Fruit fly (Drosophila melanogaster) whole organism, prepupa: ENCODE data around the gene CG46394.

Experiments used
- Blimp-1 ChIP-seq: fragments of 200-800 bp; sonication (Bioruptor generic); optimal IDR thresholded peaks from 3 replicates; lab custom pipeline; 2017; ENCODE audit warnings: missing biosample characterization, missing genetic modification characterization, mild to moderate bottlenecking, moderate library complexity, missing genetic modification reagents
- CG10631 ChIP-seq: fragments of 200-800 bp; sonication (Bioruptor generic); optimal IDR thresholded peaks from 2 replicates; lab custom pipeline; 2016; ENCODE audit warnings: missing biosample characterization, missing genetic modification characterization
- CG10669 ChIP-seq: fragments of 200-800 bp; sonication (Bioruptor generic); optimal IDR thresholded peaks from 3 replicates; lab custom pipeline; 2018; ENCODE audit warnings: missing biosample characterization, mild to moderate bottlenecking, missing genetic modification characterization, moderate library complexity
- CG11902 ChIP-seq: fragments of 200-800 bp; sonication (Bioruptor generic); optimal IDR thresholded peaks from 3 replicates; lab custom pipeline; 2016; ENCODE audit warnings: missing biosample characterization, missing genetic modification characterization
- CG15336 ChIP-seq: fragments of 200-800 bp; sonication (Bioruptor generic); IDR thresholded peaks from 2 replicates; pipeline ENCODE4 v1.3.6; 2022; ENCODE audit warnings: missing biosample characterization, missing genetic modification characterization
- CG16779 ChIP-seq: fragments of 200-800 bp; sonication (Bioruptor generic); optimal IDR thresholded peaks from 3 replicates; lab custom pipeline; 2017; ENCODE audit warnings: missing biosample characterization, mild to moderate bottlenecking, missing genetic modification characterization
- CG3032 ChIP-seq: fragments of 200-800 bp; optimal IDR thresholded peaks from 2 replicates; lab custom pipeline; 2019; ENCODE audit warnings: missing biosample characterization, mild to moderate bottlenecking, missing genetic modification characterization, moderate library complexity
- CG31627 ChIP-seq: fragments of 200-800 bp; sonication (Bioruptor generic); optimal IDR thresholded peaks from 3 replicates; lab custom pipeline; 2016; ENCODE audit warnings: missing biosample characterization, missing genetic modification characterization
- CG32006 ChIP-seq: fragments of 200-800 bp; sonication (Bioruptor generic); optimal IDR thresholded peaks from 3 replicates; lab custom pipeline; 2017; ENCODE audit warnings: missing biosample characterization, mild to moderate bottlenecking, missing genetic modification characterization
- CG34406 ChIP-seq: fragments of 200-800 bp; sonication (Bioruptor generic); optimal IDR thresholded peaks from 3 replicates; lab custom pipeline; 2016; ENCODE audit warnings: missing biosample characterization, missing genetic modification characterization
- CG3919 ChIP-seq: fragments of 200-800 bp; sonication (Bioruptor generic); optimal IDR thresholded peaks from 3 replicates; lab custom pipeline; 2016; ENCODE audit warnings: missing biosample characterization, missing genetic modification characterization
- CG4318 ChIP-seq: fragments of 200-800 bp; sonication (Bioruptor generic); optimal IDR thresholded peaks from 3 replicates; lab custom pipeline; 2017; ENCODE audit warnings: missing biosample characterization, mild to moderate bottlenecking, missing genetic modification characterization
- CG6163 ChIP-seq: fragments of 200-800 bp; sonication (Bioruptor generic); IDR thresholded peaks from 3 replicates; pipeline ENCODE4 v1.3.6; 2022; ENCODE audit warnings: missing biosample characterization, missing genetic modification characterization
- CG6276 ChIP-seq: fragments of 200-800 bp; sonication (Bioruptor generic); optimal IDR thresholded peaks from 2 replicates; lab custom pipeline; 2017; ENCODE audit warnings: missing biosample characterization, mild to moderate bottlenecking, missing genetic modification characterization
- CG6808 ChIP-seq: fragments of 200-800 bp; sonication (Bioruptor generic); optimal IDR thresholded peaks from 3 replicates; lab custom pipeline; 2017; ENCODE audit warnings: missing biosample characterization, missing genetic modification characterization, mild to moderate bottlenecking, moderate library complexity, missing genetic modification reagents
- CG6854 ChIP-seq: fragments of 200-800 bp; sonication (Bioruptor generic); optimal IDR thresholded peaks from 2 replicates; lab custom pipeline; 2017; ENCODE audit warnings: missing biosample characterization, mild to moderate bottlenecking, missing genetic modification characterization
- CG8119 ChIP-seq: fragments of 200-800 bp; sonication (Bioruptor generic); IDR thresholded peaks from 3 replicates; pipeline ENCODE4 v1.3.6; 2022; ENCODE audit warnings: missing biosample characterization, missing genetic modification characterization
- CG8319 ChIP-seq: fragments of 200-800 bp; sonication (Bioruptor generic); optimal IDR thresholded peaks from 3 replicates; lab custom pipeline; 2016; ENCODE audit warnings: missing biosample characterization, missing genetic modification characterization
- CG8632 ChIP-seq: fragments of 200-800 bp; sonication (Bioruptor generic); optimal IDR thresholded peaks from 3 replicates; lab custom pipeline; 2016; ENCODE audit warnings: missing biosample characterization, missing genetic modification characterization
- CG9139 ChIP-seq: fragments of 200-800 bp; sonication (Bioruptor generic); optimal IDR thresholded peaks from 3 replicates; lab custom pipeline; 2017; ENCODE audit warnings: missing biosample characterization, mild to moderate bottlenecking, missing genetic modification characterization
- Eip75B ChIP-seq: fragments of 200-800 bp; sonication (Bioruptor generic); optimal IDR thresholded peaks from 3 replicates; lab custom pipeline; 2016; ENCODE audit warnings: missing biosample characterization, missing genetic modification characterization
- Eip78C ChIP-seq: fragments of 200-800 bp; sonication (Bioruptor generic); peaks from one replicate; lab custom pipeline; 2016; ENCODE audit warnings: missing biosample characterization, missing genetic modification characterization
- Ets21C ChIP-seq: fragments of 200-800 bp; sonication (Bioruptor generic); optimal IDR thresholded peaks from 3 replicates; lab custom pipeline; 2016; ENCODE audit warnings: missing biosample characterization, missing genetic modification characterization
- Ets96B ChIP-seq: fragments of 200-800 bp; optimal IDR thresholded peaks from 2 replicates; lab custom pipeline; 2019; ENCODE audit warnings: missing biosample characterization, mild to moderate bottlenecking, missing genetic modification characterization, moderate library complexity
- Gug ChIP-seq: fragments of 200-800 bp; sonication (Bioruptor generic); IDR thresholded peaks from 2 replicates; pipeline ENCODE4 v1.3.6; 2022; ENCODE audit warnings: missing biosample characterization, missing genetic modification characterization
- Hr38 ChIP-seq: sonication (Bioruptor generic); optimal IDR thresholded peaks from 2 replicates; lab custom pipeline; 2016; ENCODE audit warnings: missing biosample characterization, missing genetic modification characterization
- Hr39 ChIP-seq: fragments of 200-800 bp; sonication (Bioruptor generic); optimal IDR thresholded peaks from 2 replicates; lab custom pipeline; 2016; ENCODE audit warnings: missing biosample characterization, missing genetic modification characterization
- Hr4 ChIP-seq: fragments of 200-800 bp; sonication (Bioruptor generic); optimal IDR thresholded peaks from 3 replicates; lab custom pipeline; 2016; ENCODE audit warnings: missing biosample characterization, missing genetic modification characterization
- Lpt ChIP-seq: fragments of 200-800 bp; sonication (Bioruptor generic); optimal IDR thresholded peaks from 3 replicates; lab custom pipeline; 2016; ENCODE audit warnings: missing biosample characterization, missing genetic modification characterization
- Met ChIP-seq: fragments of 200-800 bp; sonication (Bioruptor generic); optimal IDR thresholded peaks from 3 replicates; lab custom pipeline; 2016; ENCODE audit warnings: missing biosample characterization, missing genetic modification characterization
- OdsH ChIP-seq: fragments of 200-800 bp; sonication (Bioruptor generic); optimal IDR thresholded peaks from 3 replicates; lab custom pipeline; 2016; ENCODE audit warnings: missing biosample characterization, missing genetic modification characterization
- Sox102F ChIP-seq: fragments of 200-800 bp; sonication (Bioruptor generic); optimal IDR thresholded peaks from 2 replicates; lab custom pipeline; 2016; ENCODE audit warnings: missing biosample characterization, mild to moderate bottlenecking, missing genetic modification characterization
- Sox14 ChIP-seq: fragments of 200-800 bp; sonication (Bioruptor generic); optimal IDR thresholded peaks from 3 replicates; lab custom pipeline; 2016; ENCODE audit warnings: missing biosample characterization, missing genetic modification characterization
- Sox15 ChIP-seq: fragments of 200-800 bp; sonication (Bioruptor generic); optimal IDR thresholded peaks from 3 replicates; lab custom pipeline; 2016; ENCODE audit warnings: missing biosample characterization, missing genetic modification characterization
- acj6 ChIP-seq: fragments of 200-800 bp; sonication (Bioruptor generic); optimal IDR thresholded peaks from 3 replicates; lab custom pipeline; 2016; ENCODE audit warnings: missing biosample characterization, missing genetic modification characterization
- dac ChIP-seq: fragments of 200-800 bp; sonication (Bioruptor generic); optimal IDR thresholded peaks from 2 replicates; lab custom pipeline; 2017; ENCODE audit warnings: missing biosample characterization, mild to moderate bottlenecking, missing genetic modification characterization
- eg ChIP-seq: fragments of 200-800 bp; sonication (Bioruptor generic); IDR thresholded peaks from 3 replicates; pipeline ENCODE4 v1.3.6; 2022; ENCODE audit warnings: missing biosample characterization, missing genetic modification characterization
- esn ChIP-seq: fragments of 200-800 bp; sonication (Bioruptor generic); optimal IDR thresholded peaks from 2 replicates; lab custom pipeline; 2016; ENCODE audit warnings: missing biosample characterization, mild to moderate bottlenecking, missing genetic modification characterization, moderate library complexity
- fd59A ChIP-seq: fragments of 200-800 bp; sonication (Bioruptor generic); optimal IDR thresholded peaks from 2 replicates; lab custom pipeline; 2017; ENCODE audit warnings: missing biosample characterization, mild to moderate bottlenecking, missing genetic modification characterization, missing genetic modification reagents
- fd85E ChIP-seq: fragments of 200-800 bp; sonication (Bioruptor generic); optimal IDR thresholded peaks from 3 replicates; lab custom pipeline; 2016; ENCODE audit warnings: missing biosample characterization, missing genetic modification characterization
- fkh ChIP-seq: fragments of 200-800 bp; sonication (Bioruptor generic); optimal IDR thresholded peaks from 3 replicates; lab custom pipeline; 2017; ENCODE audit warnings: missing biosample characterization, mild to moderate bottlenecking, missing genetic modification characterization, moderate library complexity
- net ChIP-seq: fragments of 200-800 bp; sonication (Bioruptor generic); optimal IDR thresholded peaks from 3 replicates; lab custom pipeline; 2016; ENCODE audit warnings: missing biosample characterization, missing genetic modification characterization
- salr ChIP-seq, 2 experiments: fragments of 200-800 bp; sonication (Bioruptor generic); optimal IDR thresholded peaks; 3 replicates each; lab custom pipeline; 2016 to 2018; ENCODE audit warnings: missing biosample characterization in 2 of 2, missing genetic modification characterization in 2 of 2, mild to moderate bottlenecking in 1 of 2
- spab ChIP-seq: fragments of 200-800 bp; sonication (Bioruptor generic); optimal IDR thresholded peaks from 2 replicates; lab custom pipeline; 2017; ENCODE audit warnings: missing biosample characterization, mild to moderate bottlenecking, missing genetic modification characterization, missing genetic modification reagents
- ss ChIP-seq, 2 experiments: fragments of 200-800 bp; sonication (Bioruptor generic); optimal IDR thresholded peaks; 2 replicates in 1 of 2; 3 replicates in 1 of 2; lab custom pipeline; 2017 to 2018; ENCODE audit warnings: mild to moderate bottlenecking in 2 of 2, missing biosample characterization in 2 of 2, missing genetic modification characterization in 2 of 2, moderate library complexity in 1 of 2
- svp ChIP-seq: fragments of 200-800 bp; sonication (Bioruptor generic); peaks from one replicate; lab custom pipeline; 2016; ENCODE audit warnings: missing biosample characterization, missing genetic modification characterization
- topi ChIP-seq: fragments of 200-800 bp; sonication (Bioruptor generic); optimal IDR thresholded peaks from 3 replicates; lab custom pipeline; 2016; ENCODE audit warnings: missing biosample characterization, missing genetic modification characterization
- vri ChIP-seq: fragments of 200-800 bp; sonication (Bioruptor generic); optimal IDR thresholded peaks from 3 replicates; lab custom pipeline; 2016; ENCODE audit warnings: missing biosample characterization, mild to moderate bottlenecking, missing genetic modification characterization

Gene CG46394

dm6 chr3L:11555662-11556460, 44.3 kb upstream of the CG46394 start (continued):
- peak; percentile 81 for TF ChIP-seq CG32006 (GFP tag; lab: Kevin White, UChicago)
- peak; percentile 88 for TF ChIP-seq Eip78C (GFP tag; lab: Kevin White, UChicago)
- no peak for TF ChIP-seq dac
- peak; percentile 92 for TF ChIP-seq CG8119 (GFP tag; lab: Robert Waterston, UW)
- TF ChIP-seq Sox14 (GFP tag; lab: Kevin White, UChicago), result no peak
- TF ChIP-seq Blimp-1, result no peak
- TF ChIP-seq Lpt (GFP tag; lab: Kevin White, UChicago), result peak; percentile 68
- peak; percentile 41 to 85 for TF ChIP-seq salr (GFP tag; optimal IDR thresholded peaks at IDR 0.05; lab: Kevin White, UChicago)
- TF ChIP-seq CG6163 (GFP tag; lab: Robert Waterston, UW), result 0 out of 3 replicates have a peak, but pooled peaks have one; percentile 11
- TF ChIP-seq Eip75B, result peak; percentile 28
- no peak for TF ChIP-seq Hr38 (GFP tag; lab: Kevin White, UChicago)
- peak; percentile 64 for TF ChIP-seq Ets96B (tag; lab: Kevin White, UChicago)
- no peak for TF ChIP-seq esn (GFP tag; lab: Kevin White, UChicago)
- TF ChIP-seq CG34406, result peak; percentile 43
- no peak for TF ChIP-seq CG16779 (tag; lab: Kevin White, UChicago)
- TF ChIP-seq CG10669 (GFP tag; lab: Kevin White, UChicago), result peak; percentile 53
- TF ChIP-seq CG6276 (GFP tag; lab: Kevin White, UChicago), result peak; percentile 63
- peak; percentile 23 for TF ChIP-seq acj6
- TF ChIP-seq CG6808, result peak; percentile 54
- no peak for TF ChIP-seq CG11902
- TF ChIP-seq CG8319, result no peak
- no peak for TF ChIP-seq Sox15 (GFP tag; lab: Kevin White, UChicago)
- TF ChIP-seq vri, result no peak
- no peak for TF ChIP-seq svp (GFP tag; lab: Kevin White, UChicago)
- TF ChIP-seq fkh (GFP tag; lab: Kevin White, UChicago), result peak; percentile 80
- no peak for TF ChIP-seq Hr39
- peak; percentile 48 for TF ChIP-seq spab (GFP tag; lab: Kevin White, UChicago)
- TF ChIP-seq Hr4 (GFP tag; lab: Kevin White, UChicago), result peak; percentile 80
- peak; percentile 82 for TF ChIP-seq eg (GFP tag; lab: Robert Waterston, UW)
- TF ChIP-seq ss (GFP tag; optimal IDR thresholded peaks at IDR 0.05; lab: Kevin White, UChicago), result peak; percentile 65 to 91

dm6 chr3L:11556637-11557036, 43.5 kb upstream of the CG46394 start:
- TF ChIP-seq CG31627 (GFP tag; lab: Kevin White, UChicago) (no peak), dac (no peak), Gug (GFP tag; lab: Robert Waterston, UW) (no peak), acj6 (peak; percentile 32), CG6276 (GFP tag; lab: Kevin White, UChicago) (no peak), CG6854 (GFP tag; lab: Kevin White, UChicago) (no peak), CG16779 (tag; lab: Kevin White, UChicago) (no peak), CG4318 (GFP tag; lab: Kevin White, UChicago) (peak; percentile 47), Ets21C (GFP tag; lab: Kevin White, UChicago) (no peak), Sox15 (GFP tag; lab: Kevin White, UChicago) (no peak), Ets96B (tag; lab: Kevin White, UChicago) (no peak), CG8632 (GFP tag; lab: Kevin White, UChicago) (no peak), Eip75B (no peak), CG8119 (GFP tag; lab: Robert Waterston, UW) (peak; percentile 32; the same call in 2 of the 3 replicates), Hr39 (no peak), Met (GFP tag; lab: Kevin White, UChicago) (no peak), fd85E (GFP tag; lab: Kevin White, UChicago) (no peak), fd59A (GFP tag; lab: Kevin White, UChicago) (no peak), topi (GFP tag; lab: Kevin White, UChicago) (no peak), CG3032 (tag; lab: Kevin White, UChicago) (no peak), CG10631 (no peak), CG3919 (no peak), spab (GFP tag; lab: Kevin White, UChicago) (no peak), OdsH (GFP tag; lab: Kevin White, UChicago) (peak; percentile 24), CG6808 (no peak), CG15336 (peak; percentile 55), Sox102F (GFP tag; lab: Kevin White, UChicago) (no peak), Sox14 (GFP tag; lab: Kevin White, UChicago) (no peak), CG9139 (GFP tag; lab: Kevin White, UChicago) (no peak), CG10669 (GFP tag; lab: Kevin White, UChicago) (no peak), net (GFP tag; lab: Kevin White, UChicago) (no peak)
